Fruit fly (Drosophila melanogaster): ENCODE data around the gene CG13887.

Gene CG13887

DNA sequence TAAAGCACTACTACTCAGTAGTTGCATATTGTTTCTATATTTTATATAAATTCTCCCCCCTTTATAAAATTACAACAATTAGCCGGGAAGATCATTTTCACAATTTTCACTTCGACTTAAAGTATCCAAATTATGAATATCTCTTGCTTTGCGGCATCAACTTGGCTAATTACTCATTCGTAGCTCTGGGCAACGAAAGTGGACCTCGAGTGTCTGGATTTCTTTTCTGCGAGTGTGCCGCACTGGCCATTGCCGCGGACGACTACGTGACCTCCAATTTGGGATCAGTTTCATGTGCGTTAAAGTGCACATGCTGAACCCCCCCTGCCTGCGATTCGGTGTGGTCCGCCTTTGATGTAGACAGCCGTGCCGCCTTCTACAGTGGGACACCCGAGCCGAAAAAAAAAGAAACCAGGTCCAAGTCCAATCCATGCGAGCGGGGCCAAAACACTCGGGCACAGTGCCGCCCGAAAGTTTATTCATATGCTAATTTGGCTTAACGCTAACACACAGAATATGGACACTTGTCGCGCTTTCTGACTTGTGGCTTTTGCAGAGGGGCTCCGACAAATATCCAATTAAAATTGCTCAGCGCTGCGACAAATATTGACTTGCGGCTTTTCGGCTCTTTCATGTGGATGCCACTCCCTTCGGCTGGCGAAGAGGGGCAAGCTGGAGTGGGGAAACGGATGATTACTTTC lies 19.1 kb upstream of the CG13887 start (continued):
- no peak for TF ChIP-seq exex (tag; optimal IDR thresholded peaks at IDR 0.05)
- no peak for TF ChIP-seq CG4404 (GFP tag; IDR thresholded peaks at IDR 0.05)
- no peak for TF ChIP-seq Rfx (GFP tag; IDR thresholded peaks at IDR 0.05)
- peak; percentile 21 for TF ChIP-seq Med (GFP tag)
- no peak for TF ChIP-seq CG7372 (GFP tag; IDR thresholded peaks at IDR 0.05)
- TF ChIP-seq CG17829 (tag; optimal IDR thresholded peaks at IDR 0.05) = peak; percentile 16
- TF ChIP-seq pb (GFP tag; optimal IDR thresholded peaks at IDR 0.05) = no peak
- TF ChIP-seq CG9876 (GFP tag; optimal IDR thresholded peaks at IDR 0.05) = no peak
- no peak for TF ChIP-seq CG31388 (GFP tag; optimal IDR thresholded peaks at IDR 0.05)
- no peak for TF ChIP-seq CG9609 (GFP tag; optimal IDR thresholded peaks at IDR 0.05)
- TF ChIP-seq Neu2 (GFP tag; optimal IDR thresholded peaks at IDR 0.05; ENCODE audit: borderline replicate concordance) = no peak
- no peak for TF ChIP-seq HLH54F (GFP tag; optimal IDR thresholded peaks at IDR 0.05)
- no peak for TF ChIP-seq CG3838 (GFP tag; optimal IDR thresholded peaks at IDR 0.05)
- no peak for TF ChIP-seq Lpt (GFP tag; optimal IDR thresholded peaks at IDR 0.05)
- no peak for TF ChIP-seq tna (GFP tag; IDR thresholded peaks at IDR 0.05; ENCODE audit: partially characterized antibody)
- no peak for TF ChIP-seq disco-r (GFP tag; optimal IDR thresholded peaks at IDR 0.05)
- no peak for TF ChIP-seq nmo (GFP tag; optimal IDR thresholded peaks at IDR 0.05)
- TF ChIP-seq dmrt99B (tag; optimal IDR thresholded peaks at IDR 0.05) = peak; percentile 61
- TF ChIP-seq ssp (GFP tag; IDR thresholded peaks at IDR 0.05) = no peak
- TF ChIP-seq ase (GFP tag; IDR thresholded peaks at IDR 0.05) = no peak
- TF ChIP-seq Mes4 (GFP tag; optimal IDR thresholded peaks at IDR 0.05) = no peak
- no peak for TF ChIP-seq inv (GFP tag; IDR thresholded peaks at IDR 0.05; ENCODE audit: partially characterized antibody)
- TF ChIP-seq luna (GFP tag; optimal IDR thresholded peaks at IDR 0.05) = no peak
- 0 out of 4 replicates have a peak, but pooled peaks have one; percentile 61 for TF ChIP-seq chinmo (GFP tag; IDR thresholded peaks at IDR 0.05; ENCODE audit: partially characterized antibody)
- TF ChIP-seq otp (GFP tag; IDR thresholded peaks at IDR 0.05) = no peak
- no peak for TF ChIP-seq CG14710 (tag; optimal IDR thresholded peaks at IDR 0.05)
- TF ChIP-seq pita (GFP tag; optimal IDR thresholded peaks at IDR 0.05) = no peak
- TF ChIP-seq Doc2 (GFP tag; IDR thresholded peaks at IDR 0.05) = no peak
- no peak for TF ChIP-seq CkIIα-i1 (GFP tag; IDR thresholded peaks at IDR 0.05)
- TF ChIP-seq CG13775 (GFP tag; optimal IDR thresholded peaks at IDR 0.05) = no peak
- no peak for TF ChIP-seq CG5953 (GFP tag; IDR thresholded peaks at IDR 0.05)
- TF ChIP-seq CG6765 (GFP tag; optimal IDR thresholded peaks at IDR 0.05) = no peak

dm6 chr3L:819297-819886 lies 18.3 kb upstream of the CG13887 start:
- TF ChIP-seq Bdp1 (GFP tag; optimal IDR thresholded peaks at IDR 0.05) (peak; percentile 62), CG3407 (GFP tag; optimal IDR thresholded peaks at IDR 0.05) (peak; percentile 71), CG15514 (GFP tag; optimal IDR thresholded peaks at IDR 0.05) (peak; percentile 67), fd96Cb (tag; optimal IDR thresholded peaks at IDR 0.05) (peak; percentile 85), Gsc (GFP tag; IDR thresholded peaks at IDR 0.05) (peak; percentile 75), NC2α (GFP tag; optimal IDR thresholded peaks at IDR 0.05) (peak; percentile 62), mirr (GFP tag; optimal IDR thresholded peaks at IDR 0.05) (peak; percentile 78), CG18619 (GFP tag; optimal IDR thresholded peaks at IDR 0.05) (peak; percentile 80), CG43689 (GFP tag; IDR thresholded peaks at IDR 0.05) (peak; percentile 92), twi (tag; optimal IDR thresholded peaks at IDR 0.05) (peak; percentile 57), fd3F (GFP tag; optimal IDR thresholded peaks at IDR 0.05) (peak; percentile 80), Antp (GFP tag; optimal IDR thresholded peaks at IDR 0.05) (peak; percentile 93), CG17568 (GFP tag; optimal IDR thresholded peaks at IDR 0.05) (peak; percentile 77), CG15479 (GFP tag; optimal IDR thresholded peaks at IDR 0.05) (no peak), CG2875 (GFP tag; optimal IDR thresholded peaks at IDR 0.05) (peak; percentile 81), CG1024 (GFP tag; IDR thresholded peaks at IDR 0.05) (peak; percentile 87), HmgZ (tag; optimal IDR thresholded peaks at IDR 0.05) (peak; percentile 77), CG8944 (GFP tag; optimal IDR thresholded peaks at IDR 0.05) (peak; percentile 86), CG13287 (GFP tag; IDR thresholded peaks at IDR 0.05; ENCODE audit: partially characterized antibody) (no peak; the same call in 1 of the 2 replicates)
